Fruit fly (Drosophila melanogaster) whole organism, pupa: ENCODE data around the gene CG17211.

Source experiments
- CG10348 ChIP-seq: fragments of 200-800 bp; sonication (Bioruptor generic); IDR thresholded peaks from 2 replicates; pipeline ENCODE4 v1.3.6; 2022; ENCODE audit warnings: missing biosample characterization, missing genetic modification characterization
- CG12605 ChIP-seq: fragments of 200-800 bp; sonication (Bioruptor generic); IDR thresholded peaks from 2 replicates; pipeline ENCODE4 v1.3.6; 2022; ENCODE audit warnings: missing biosample characterization, missing genetic modification characterization
- CG13204 ChIP-seq: fragments of 200-800 bp; sonication (Bioruptor generic); optimal IDR thresholded peaks from 2 replicates; lab custom pipeline; 2018; ENCODE audit warnings: missing biosample characterization, mild to moderate bottlenecking, missing genetic modification characterization, moderate library complexity
- CG14655 ChIP-seq: fragments of 200-800 bp; sonication (Bioruptor generic); optimal IDR thresholded peaks from 3 replicates; lab custom pipeline; 2017; ENCODE audit warnings: mild to moderate bottlenecking, missing biosample characterization, missing genetic modification reagents, missing genetic modification characterization
- CG15710 ChIP-seq: fragments of 200-800 bp; sonication (Bioruptor generic); optimal IDR thresholded peaks from 2 replicates; lab custom pipeline; 2018; ENCODE audit warnings: missing biosample characterization, mild to moderate bottlenecking, missing genetic modification characterization, moderate library complexity
- CG17806 ChIP-seq: fragments of 200-800 bp; sonication (Bioruptor generic); optimal IDR thresholded peaks from 2 replicates; lab custom pipeline; 2018; ENCODE audit warnings: missing biosample characterization, mild to moderate bottlenecking, missing genetic modification characterization, moderate library complexity
- CG32121 ChIP-seq: fragments of 200-800 bp; sonication (Bioruptor generic); IDR thresholded peaks from 2 replicates; pipeline ENCODE4 v1.3.6; 2022; ENCODE audit warnings: missing biosample characterization, missing genetic modification characterization
- CG34367 ChIP-seq: fragments of 200-800 bp; sonication (Bioruptor generic); optimal IDR thresholded peaks from 2 replicates; lab custom pipeline; 2018; ENCODE audit warnings: missing biosample characterization, mild to moderate bottlenecking, missing genetic modification characterization
- CG4496 ChIP-seq: fragments of 200-800 bp; sonication (Bioruptor generic); IDR thresholded peaks from 3 replicates; pipeline ENCODE4 v1.3.6; 2022; ENCODE audit warnings: missing biosample characterization, missing genetic modification characterization
- CG8159 ChIP-seq: fragments of 200-800 bp; sonication (Bioruptor generic); optimal IDR thresholded peaks from 3 replicates; lab custom pipeline; 2018; ENCODE audit warnings: missing biosample characterization, mild to moderate bottlenecking, missing genetic modification characterization, moderate library complexity
- CG8301 ChIP-seq: fragments of 200-800 bp; sonication (Bioruptor generic); optimal IDR thresholded peaks from 2 replicates; lab custom pipeline; 2018; ENCODE audit warnings: missing biosample characterization, mild to moderate bottlenecking, missing genetic modification characterization
- CG9948 ChIP-seq: fragments of 200-800 bp; sonication (Bioruptor generic); optimal IDR thresholded peaks from 2 replicates; lab custom pipeline; 2018; ENCODE audit warnings: missing biosample characterization, mild to moderate bottlenecking, missing genetic modification characterization, moderate library complexity
- D1 ChIP-seq: fragments of 200-800 bp; sonication (Bioruptor generic); optimal IDR thresholded peaks from 2 replicates; lab custom pipeline; 2018; ENCODE audit warnings: missing biosample characterization, mild to moderate bottlenecking, missing genetic modification characterization, moderate library complexity
- EcR ChIP-seq: fragments of 200-800 bp; sonication (Bioruptor generic); optimal IDR thresholded peaks from 3 replicates; lab custom pipeline; 2019; ENCODE audit warnings: missing biosample characterization, missing genetic modification characterization, mild to moderate bottlenecking, moderate library complexity, missing genetic modification reagents
- Ets98B ChIP-seq: fragments of 200-800 bp; sonication (Bioruptor generic); IDR thresholded peaks from 2 replicates; pipeline ENCODE4 v1.3.6; 2022; ENCODE audit warnings: missing biosample characterization, missing genetic modification characterization
- Pif1A ChIP-seq: fragments of 200-800 bp; sonication (Bioruptor generic); optimal IDR thresholded peaks from 3 replicates; lab custom pipeline; 2016; ENCODE audit warnings: missing biosample characterization, missing genetic modification characterization
- Pif1B ChIP-seq: fragments of 200-800 bp; sonication (Bioruptor generic); optimal IDR thresholded peaks from 3 replicates; lab custom pipeline; 2016; ENCODE audit warnings: missing biosample characterization, missing genetic modification characterization
- Snoo ChIP-seq: fragments of 200-800 bp; sonication (Bioruptor generic); optimal IDR thresholded peaks from 3 replicates; lab custom pipeline; 2017; ENCODE audit warnings: missing biosample characterization, mild to moderate bottlenecking, missing genetic modification characterization, inconsistent platforms
- fd96Ca ChIP-seq: fragments of 200-800 bp; sonication (Bioruptor generic); IDR thresholded peaks from 3 replicates; pipeline ENCODE4 v1.3.6; 2022; ENCODE audit warnings: missing biosample characterization, missing genetic modification characterization
- gl ChIP-seq: fragments of 200-800 bp; sonication (Bioruptor generic); optimal IDR thresholded peaks from 2 replicates; lab custom pipeline; 2018; ENCODE audit warnings: missing biosample characterization, mild to moderate bottlenecking, missing genetic modification characterization
- rn ChIP-seq: fragments of 200-800 bp; sonication (Bioruptor generic); IDR thresholded peaks from 2 replicates; pipeline ENCODE4 v1.3.6; 2022; ENCODE audit warnings: missing biosample characterization, missing genetic modification characterization

Gene CG17211

DNA sequence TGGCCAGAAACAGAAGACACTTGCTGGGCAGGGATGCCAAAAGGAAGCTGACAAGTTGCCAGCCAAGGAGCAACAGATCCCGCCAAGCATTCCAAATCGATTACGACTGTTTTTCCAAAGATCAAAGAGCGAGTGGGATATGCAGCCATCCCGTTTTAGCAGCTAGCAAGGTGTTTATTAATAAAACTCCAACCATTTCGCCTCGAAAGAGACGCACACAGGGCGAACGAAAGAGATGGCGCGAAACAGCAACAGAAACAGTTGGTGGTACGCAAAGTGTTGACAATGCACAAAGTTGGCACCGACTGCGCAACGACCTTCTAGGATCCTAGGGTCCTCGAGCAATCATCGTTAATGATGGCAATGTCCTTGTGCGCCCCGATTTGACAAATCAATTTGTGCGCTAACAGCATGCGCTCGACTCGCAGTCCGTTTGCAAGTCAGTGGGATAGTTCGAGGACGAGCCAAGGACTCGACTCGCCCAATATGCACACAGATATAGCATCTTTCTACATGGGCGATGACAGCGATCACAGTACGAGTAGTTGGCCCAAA is 34.3 kb upstream of the CG17211 start:
- TF ChIP-seq Snoo (no peak), EcR (GFP tag; lab: Kevin White, UChicago) (no peak), CG15710 (tag; lab: Kevin White, UChicago) (no peak), CG8301 (tag; lab: Kevin White, UChicago) (no peak), Ets98B (GFP tag; lab: Robert Waterston, UW) (no peak), CG9948 (tag; lab: Kevin White, UChicago) (no peak), CG8159 (tag; lab: Kevin White, UChicago) (no peak)

DNA sequence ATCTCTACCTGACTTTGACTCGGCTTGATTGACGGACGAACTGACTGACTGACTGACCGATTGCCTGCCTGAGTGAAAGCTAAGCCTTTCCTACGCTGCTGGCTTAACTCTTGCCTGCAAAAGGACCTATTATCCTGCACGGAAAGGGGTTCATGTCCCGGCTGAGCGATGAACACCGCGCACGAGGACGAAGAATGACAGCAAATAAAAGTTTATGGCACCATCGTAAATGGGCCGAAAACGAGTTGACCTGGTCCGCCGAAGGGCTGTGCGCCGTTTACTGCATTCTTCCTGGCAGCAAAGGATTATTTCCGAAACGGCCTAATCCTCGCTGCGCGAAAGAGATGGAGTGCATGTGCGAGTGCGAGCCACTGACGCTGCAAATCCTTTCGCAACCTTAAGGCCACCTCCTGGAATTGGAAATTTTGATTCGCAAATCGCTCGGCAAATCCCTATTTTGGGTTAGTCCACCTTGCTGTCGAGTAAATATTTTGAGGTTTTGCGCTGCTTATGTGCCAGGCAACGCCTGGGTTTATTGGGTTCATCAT is 33.0 kb upstream of the CG17211 start:
- TF ChIP-seq D1 = no peak
- TF ChIP-seq EcR (GFP tag; lab: Kevin White, UChicago) = no peak
- no peak for TF ChIP-seq CG8301 (tag; lab: Kevin White, UChicago)
- no peak for TF ChIP-seq Ets98B (GFP tag; lab: Robert Waterston, UW)

DNA sequence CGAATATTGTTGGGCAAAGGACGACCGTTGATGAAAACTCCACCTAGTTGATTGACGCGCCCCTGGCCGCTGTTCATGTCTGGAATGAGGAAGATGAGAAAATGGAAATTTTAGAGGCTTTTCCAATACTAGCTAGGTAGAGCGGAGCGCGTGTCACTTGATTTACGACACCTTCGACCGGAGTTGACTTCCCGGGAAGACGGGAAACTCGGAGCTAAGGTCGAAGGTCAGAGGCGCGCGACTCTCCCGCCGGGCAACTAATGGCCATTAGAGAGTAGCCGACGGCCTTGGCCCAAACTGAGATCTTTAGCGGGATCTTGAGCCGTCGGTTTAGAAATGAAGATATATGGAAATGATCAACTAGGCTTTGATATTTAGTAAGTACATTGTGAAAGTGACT is 29.1 kb upstream of the CG17211 start:
- TF ChIP-seq CG14655 (GFP tag; lab: Kevin White, UChicago) (no peak), D1 (no peak), gl (no peak), EcR (GFP tag; lab: Kevin White, UChicago) (no peak), CG32121 (GFP tag; lab: Robert Waterston, UW) (no peak), CG15710 (tag; lab: Kevin White, UChicago) (no peak), rn (GFP tag; lab: Robert Waterston, UW) (no peak), CG10348 (no peak), Snoo (no peak), CG8301 (tag; lab: Kevin White, UChicago) (no peak), Pif1A (no peak), fd96Ca (no peak), CG4496 (GFP tag; lab: Robert Waterston, UW) (no peak), CG9948 (tag; lab: Kevin White, UChicago) (no peak), Ets98B (GFP tag; lab: Robert Waterston, UW) (no peak), CG13204 (GFP tag; lab: Kevin White, UChicago) (no peak), CG8159 (tag; lab: Kevin White, UChicago) (no peak)

DNA sequence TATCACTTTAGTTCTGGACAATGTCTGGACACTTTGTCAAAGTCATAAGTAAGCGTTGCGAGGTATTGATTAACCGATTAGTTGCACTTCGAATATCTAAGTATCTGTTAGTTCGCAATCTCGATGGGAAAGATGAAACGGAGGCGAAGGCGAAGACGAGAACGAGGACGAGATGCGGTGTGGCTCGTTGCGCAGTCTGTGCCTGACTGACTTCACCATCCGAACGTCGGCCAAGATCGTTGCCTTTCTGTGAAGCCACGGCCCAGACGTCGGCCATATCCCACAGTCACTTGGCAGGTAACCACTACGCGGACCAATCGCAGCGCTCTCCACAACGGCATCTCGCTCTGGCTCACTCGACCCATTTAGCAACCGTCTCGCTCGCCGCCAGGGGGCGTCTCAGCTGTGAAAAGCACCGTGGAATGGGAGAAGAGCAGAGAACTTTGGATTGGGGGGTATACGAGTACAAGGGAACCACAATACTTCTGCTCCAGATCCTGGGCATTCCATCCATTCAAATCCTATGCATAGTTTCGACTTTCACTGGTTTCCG is 28.5 kb upstream of the CG17211 start, which contains the start of gene prd:
TSS of gene prd (minus strand) at position 209 of the 553 bp plus-strand sequence.
- TF ChIP-seq CG12605 (GFP tag; lab: Robert Waterston, UW) = no peak
- TF ChIP-seq CG34367 (tag; lab: Kevin White, UChicago) = no peak
- TF ChIP-seq CG13204 (GFP tag; lab: Kevin White, UChicago) = no peak
- no peak for TF ChIP-seq EcR (GFP tag; lab: Kevin White, UChicago)
- TF ChIP-seq Ets98B (GFP tag; lab: Robert Waterston, UW) = no peak
- no peak for TF ChIP-seq fd96Ca
- TF ChIP-seq D1 = no peak
- no peak for TF ChIP-seq CG9948 (tag; lab: Kevin White, UChicago)
- no peak for TF ChIP-seq CG8301 (tag; lab: Kevin White, UChicago)
- no peak for TF ChIP-seq CG15710 (tag; lab: Kevin White, UChicago)
- TF ChIP-seq CG8159 (tag; lab: Kevin White, UChicago) = no peak
- no peak for TF ChIP-seq CG17806
- no peak for TF ChIP-seq CG10348
- TF ChIP-seq Snoo = no peak
- no peak for TF ChIP-seq gl
- TF ChIP-seq CG32121 (GFP tag; lab: Robert Waterston, UW) = no peak
- TF ChIP-seq CG14655 (GFP tag; lab: Kevin White, UChicago) = no peak
- TF ChIP-seq, all 21 proteins: peak for 0

DNA sequence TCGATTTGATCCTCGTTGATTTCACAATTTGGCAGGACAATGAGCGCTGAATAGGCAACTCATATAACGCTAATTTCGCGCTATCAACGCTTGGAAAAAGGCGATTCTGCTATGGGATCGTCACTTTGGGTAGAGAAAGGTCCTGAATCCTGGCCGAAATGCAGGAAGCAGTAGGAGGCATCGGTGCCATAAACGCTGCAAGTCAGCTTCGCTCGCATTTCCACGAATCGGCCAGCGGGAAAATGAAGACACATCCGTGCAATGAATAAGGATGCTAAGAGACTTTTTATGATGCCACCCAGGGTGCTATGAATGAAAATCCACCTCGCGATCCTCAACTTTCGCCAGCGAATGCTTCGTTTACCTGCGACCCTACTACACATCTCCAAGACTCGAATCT is 26.7 kb upstream of the CG17211 start:
- TF ChIP-seq CG4496 (GFP tag; lab: Robert Waterston, UW) (no peak), CG8159 (tag; lab: Kevin White, UChicago) (no peak), CG34367 (tag; lab: Kevin White, UChicago) (no peak), rn (GFP tag; lab: Robert Waterston, UW) (no peak), CG13204 (GFP tag; lab: Kevin White, UChicago) (no peak), D1 (no peak), Pif1A (no peak), Ets98B (GFP tag; lab: Robert Waterston, UW) (no peak), CG14655 (GFP tag; lab: Kevin White, UChicago) (no peak), EcR (GFP tag; lab: Kevin White, UChicago) (no peak)

DNA sequence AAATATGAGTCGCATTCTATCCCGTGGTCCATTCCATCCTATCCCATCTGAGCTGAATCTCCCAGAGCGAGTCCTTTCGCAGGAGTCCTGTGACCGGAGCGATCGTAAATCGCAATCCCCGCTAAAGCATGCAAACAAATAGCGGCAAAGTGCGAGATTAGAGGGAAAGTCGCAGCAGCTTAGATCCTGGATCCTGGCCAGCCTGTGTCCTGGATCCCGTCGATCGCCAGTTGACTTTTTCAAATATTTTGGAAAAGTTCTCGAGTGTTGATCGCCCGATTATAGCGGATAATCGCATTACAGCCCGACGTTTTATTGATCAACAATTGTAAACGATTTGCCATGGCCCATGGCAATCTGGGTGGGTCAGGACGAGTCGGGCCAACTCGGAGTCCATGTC is 25.0 kb upstream of the CG17211 start:
- TF ChIP-seq EcR (GFP tag; lab: Kevin White, UChicago) = no peak
- TF ChIP-seq CG15710 (tag; lab: Kevin White, UChicago) = no peak
- no peak for TF ChIP-seq rn (GFP tag; lab: Robert Waterston, UW)
- no peak for TF ChIP-seq CG32121 (GFP tag; lab: Robert Waterston, UW)
- TF ChIP-seq CG34367 (tag; lab: Kevin White, UChicago) = no peak
- no peak for TF ChIP-seq CG9948 (tag; lab: Kevin White, UChicago)
- TF ChIP-seq fd96Ca = no peak
- TF ChIP-seq Ets98B (GFP tag; lab: Robert Waterston, UW) = no peak
- TF ChIP-seq CG10348 = no peak
- TF ChIP-seq D1 = no peak
- TF ChIP-seq Snoo = no peak
- no peak for TF ChIP-seq Pif1A
- TF ChIP-seq Pif1B (GFP tag; lab: Kevin White, UChicago) = no peak
- TF ChIP-seq CG14655 (GFP tag; lab: Kevin White, UChicago) = no peak
- no peak for TF ChIP-seq CG8301 (tag; lab: Kevin White, UChicago)
